Worm (Caenorhabditis elegans) whole organism, L4 larva: ENCODE measurements around the gene F45E1.2.

Experiments
- R02D3.7 ChIP-seq: fragments of 150-350 bp; sonication (generic microtip); optimal IDR thresholded peaks from 3 replicates; lab custom pipeline; 2014; ENCODE audit warnings: missing biosample characterization, missing genetic modification characterization
- egl-27 ChIP-seq: sonication (generic microtip); optimal IDR thresholded peaks from 3 replicates; lab custom pipeline; 2017; ENCODE audit warnings: missing biosample characterization, missing genetic modification reagents, missing genetic modification characterization
- egl-43 ChIP-seq: fragments of 200-800 bp; sonication (Bioruptor generic); IDR thresholded peaks from 2 replicates; pipeline ENCODE4 v1.3.6; 2022; ENCODE audit warnings: missing genetic modification reagents, missing genetic modification characterization, missing compliant biosample characterization
- fos-1 ChIP-seq: fragments of 150-350 bp; optimal IDR thresholded peaks from 2 replicates; lab custom pipeline; 2014; ENCODE audit warnings: missing biosample characterization, missing genetic modification characterization
- lin-39 ChIP-seq: fragments of 150-350 bp; optimal IDR thresholded peaks from 2 replicates; lab custom pipeline; 2014; ENCODE audit warnings: missing biosample characterization, missing genetic modification reagents, missing genetic modification characterization
- lsy-2 ChIP-seq, 2 experiments: fragments of 150-350 bp in 1 of 2; sonication (generic microtip) in 1 of 2; optimal IDR thresholded peaks; 2 replicates each; lab custom pipeline; 2014 to 2017; ENCODE audit warnings: missing biosample characterization in 2 of 2, missing genetic modification characterization in 2 of 2
- mdl-1 ChIP-seq, 2 experiments: fragments of 150-350 bp in 1 of 2; sonication (generic microtip) in 1 of 2; optimal IDR thresholded peaks; 2 replicates each; lab custom pipeline; 2014 to 2017; ENCODE audit warnings: missing biosample characterization in 2 of 2, missing genetic modification characterization in 2 of 2
- nhr-25 ChIP-seq: sonication (generic microtip); optimal IDR thresholded peaks from 2 replicates; lab custom pipeline; 2017; ENCODE audit warnings: missing genetic modification characterization, mild to moderate bottlenecking, missing compliant biosample characterization, antibody characterized with exemption, moderate library complexity, borderline replicate concordance; ENCODE audit not compliant: insufficient read depth
- nhr-42 ChIP-seq: fragments of 200-800 bp; sonication (Bioruptor generic); IDR thresholded peaks from 2 replicates; pipeline ENCODE4 v1.3.6; 2022; ENCODE audit warnings: missing genetic modification characterization, missing compliant biosample characterization
- nhr-6 ChIP-seq: fragments of 150-350 bp; optimal IDR thresholded peaks from 2 replicates; lab custom pipeline; 2014; ENCODE audit warnings: missing biosample characterization, missing genetic modification characterization
- nhr-76 ChIP-seq: fragments of 150-350 bp; optimal IDR thresholded peaks from 2 replicates; lab custom pipeline; 2014; ENCODE audit warnings: missing biosample characterization, missing genetic modification characterization
- pha-4 ChIP-seq, 2 experiments: fragments of 150-350 bp in 1 of 2; fragments of 200-800 bp in 1 of 2; sonication (Bioruptor generic) in 1 of 2; IDR thresholded peaks in 1 of 2; optimal IDR thresholded peaks in 1 of 2; 2 replicates each; pipeline versions ENCODE4 v1.3.6 to Lab custom; 2014 to 2022; ENCODE audit warnings: missing genetic modification characterization in 2 of 2, missing genetic modification reagents in 2 of 2, missing biosample characterization in 1 of 2, missing compliant biosample characterization in 1 of 2
- sdz-12 ChIP-seq: fragments of 200-800 bp; sonication (Bioruptor generic); optimal IDR thresholded peaks from 2 replicates; lab custom pipeline; 2018; ENCODE audit warnings: mild to moderate bottlenecking, missing genetic modification characterization, missing compliant biosample characterization
- unc-62 ChIP-seq, 3 experiments: fragments of 150-350 bp in 1 of 3; sonication (generic microtip); optimal IDR thresholded peaks in 2 of 3; peaks in 1 of 3; 1 replicate in 1 of 3; 2 replicates in 2 of 3; lab custom pipeline; 2014 to 2017; ENCODE audit warnings: missing biosample characterization in 3 of 3, missing genetic modification characterization in 3 of 3, missing genetic modification reagents in 3 of 3, missing genotype in 1 of 3

ce11 chrX:7976400-7976799 lies 27.1 kb upstream of the F45E1.2 start, which contains the start of gene F45E1.5:
- TF ChIP-seq lin-39 (tag; lab: Kevin White, UChicago) (no peak), lsy-2 (tag; optimal IDR thresholded peaks at IDR 0.05; lab: Kevin White, UChicago) (no peak), nhr-6 (tag; lab: Kevin White, UChicago) (no peak), R02D3.7 (tag; lab: Kevin White, UChicago) (no peak), unc-62 (GFP tag; optimal IDR thresholded peaks at IDR 0.05 in 1 of 2; lab: Kevin White, UChicago) (no peak), unc-62 (tag; optimal IDR thresholded peaks at IDR 0.05; lab: Kevin White, UChicago) (no peak), fos-1 (tag; lab: Kevin White, UChicago) (no peak), egl-27 (tag; lab: Kevin White, UChicago) (no peak), nhr-76 (tag; lab: Kevin White, UChicago) (no peak), nhr-42 (GFP tag; lab: Robert Waterston, UW) (no peak), sdz-12 (GFP tag; lab: Kevin White, UChicago) (no peak), nhr-25 (tag; lab: Kevin White, UChicago) (no peak), mdl-1 (tag; optimal IDR thresholded peaks at IDR 0.05; lab: Kevin White, UChicago) (no peak), pha-4 (GFP tag; IDR thresholded peaks at IDR 0.05; lab: Robert Waterston, UW) (no peak), pha-4 (tag; optimal IDR thresholded peaks at IDR 0.05; lab: Kevin White, UChicago) (no peak), egl-43 (GFP tag; lab: Robert Waterston, UW) (no peak)
